Worm (Caenorhabditis elegans): ENCODE measurements around the gene srh-78.

- TF ChIP-seq ztf-29 (GFP tag; IDR thresholded peaks at IDR 0.05), result no peak
- TF ChIP-seq ref-1 (GFP tag; conservative IDR thresholded peaks at IDR 0.05), result no peak
- TF ChIP-seq flt-1 (GFP tag; IDR thresholded peaks at IDR 0.05), result no peak
Measured at ce11 chrV:268007-268406, 51.1 kb downstream of the srh-78 start, which contains the start of gene lgc-26.
